Worm (Caenorhabditis elegans) whole organism, L3 larva: ENCODE data around the gene C40H1.7.
A peak's percentile ranks its signal among the peaks of the same experiment; 100 is the strongest.

Source experiments
- R02D3.7 ChIP-seq: fragments of 150-350 bp; optimal IDR thresholded peaks from 2 replicates; lab custom pipeline; 2014; ENCODE audit warnings: missing biosample characterization, missing genetic modification characterization
- ZK546.5 ChIP-seq: sonication (generic microtip); optimal IDR thresholded peaks from 2 replicates; lab custom pipeline; 2017; ENCODE audit warnings: missing biosample characterization, missing genetic modification characterization
- ama-1 ChIP-seq: fragments of 150-350 bp; optimal IDR thresholded peaks from 2 replicates; lab custom pipeline; 2018
- ceh-16 ChIP-seq: sonication (generic microtip); optimal IDR thresholded peaks from 2 replicates; lab custom pipeline; 2017; ENCODE audit warnings: missing biosample characterization, missing genetic modification characterization
- ceh-28 ChIP-seq: fragments of 150-350 bp; optimal IDR thresholded peaks from 2 replicates; lab custom pipeline; 2014; ENCODE audit warnings: missing biosample characterization, missing genetic modification reagents, missing genetic modification characterization
- ceh-82 ChIP-seq: fragments of 150-350 bp; optimal IDR thresholded peaks from 2 replicates; lab custom pipeline; 2014; ENCODE audit warnings: missing biosample characterization, missing genetic modification characterization
- ceh-9 ChIP-seq: sonication (generic microtip); optimal IDR thresholded peaks from 2 replicates; lab custom pipeline; 2018; ENCODE audit warnings: missing biosample characterization, missing genetic modification characterization
- egl-5 ChIP-seq: fragments of 150-350 bp; optimal IDR thresholded peaks from 2 replicates; lab custom pipeline; 2017; ENCODE audit warnings: missing biosample characterization, missing genetic modification reagents, missing genetic modification characterization, inconsistent platforms
- elt-1 ChIP-seq: fragments of 150-350 bp; optimal IDR thresholded peaks from 2 replicates; lab custom pipeline; 2014; ENCODE audit warnings: missing biosample characterization, missing genetic modification characterization
- elt-2 ChIP-seq: sonication (generic microtip); optimal IDR thresholded peaks from 2 replicates; lab custom pipeline; 2016; ENCODE audit warnings: missing genetic modification reagents, mild to moderate bottlenecking, missing genetic modification characterization, missing compliant biosample characterization
- elt-3 ChIP-seq, 3 experiments: fragments of 150-350 bp in 1 of 3; sonication (generic microtip) in 2 of 3; optimal IDR thresholded peaks; 2 replicates in 2 of 3; 4 replicates in 1 of 3; lab custom pipeline; 2014 to 2017; ENCODE audit warnings: missing biosample characterization in 3 of 3, missing genetic modification characterization in 3 of 3
- fkh-10 ChIP-seq: sonication (generic microtip); optimal IDR thresholded peaks from 2 replicates; lab custom pipeline; 2017; ENCODE audit warnings: missing biosample characterization, missing genetic modification reagents, missing genetic modification characterization
- fos-1 ChIP-seq: fragments of 150-350 bp; optimal IDR thresholded peaks from 2 replicates; lab custom pipeline; 2014; ENCODE audit warnings: missing biosample characterization, missing genetic modification characterization
- hmg-11 ChIP-seq: sonication (generic microtip); optimal IDR thresholded peaks from 2 replicates; lab custom pipeline; 2016; ENCODE audit warnings: missing genetic modification characterization, missing compliant biosample characterization
- lin-15B ChIP-seq: fragments of 150-350 bp; optimal IDR thresholded peaks from 2 replicates; lab custom pipeline; 2014; ENCODE audit warnings: missing biosample characterization, missing genetic modification characterization
- lin-39 ChIP-seq: fragments of 150-350 bp; optimal IDR thresholded peaks from 2 replicates; lab custom pipeline; 2018; ENCODE audit warnings: missing biosample characterization, missing genetic modification reagents, missing genetic modification characterization
- lsy-12 ChIP-seq: sonication (generic microtip); optimal IDR thresholded peaks from 2 replicates; lab custom pipeline; 2016; ENCODE audit warnings: mild to moderate bottlenecking, missing genetic modification characterization, missing compliant biosample characterization
- mdl-1 ChIP-seq: fragments of 150-350 bp; optimal IDR thresholded peaks from 2 replicates; lab custom pipeline; 2014; ENCODE audit warnings: missing biosample characterization, missing genetic modification characterization
- mml-1 ChIP-seq: fragments of 150-350 bp; sonication (generic microtip); optimal IDR thresholded peaks from 3 replicates; lab custom pipeline; 2014; ENCODE audit warnings: missing biosample characterization, missing genetic modification characterization
- nhr-11 ChIP-seq: fragments of 150-350 bp; optimal IDR thresholded peaks from 2 replicates; lab custom pipeline; 2014; ENCODE audit warnings: missing biosample characterization, missing genetic modification characterization
- nhr-12 ChIP-seq: fragments of 150-350 bp; optimal IDR thresholded peaks from 2 replicates; lab custom pipeline; 2014; ENCODE audit warnings: missing biosample characterization, missing genetic modification characterization
- nhr-23 ChIP-seq: fragments of 150-350 bp; optimal IDR thresholded peaks from 2 replicates; lab custom pipeline; 2014; ENCODE audit warnings: missing biosample characterization, missing genetic modification reagents, missing genetic modification characterization
- nhr-237 ChIP-seq: fragments of 150-350 bp; optimal IDR thresholded peaks from 2 replicates; lab custom pipeline; 2014; ENCODE audit warnings: missing biosample characterization, missing genetic modification characterization
- nhr-25 ChIP-seq: sonication (generic microtip); optimal IDR thresholded peaks from 2 replicates; lab custom pipeline; 2017; ENCODE audit warnings: missing biosample characterization, missing genetic modification characterization
- nhr-43 ChIP-seq: sonication (generic microtip); optimal IDR thresholded peaks from 2 replicates; lab custom pipeline; 2016; ENCODE audit warnings: mild to moderate bottlenecking, missing genetic modification characterization, missing compliant biosample characterization; ENCODE audit not compliant: poor library complexity, severe bottlenecking
- nhr-67 ChIP-seq: fragments of 150-350 bp; optimal IDR thresholded peaks from 2 replicates; lab custom pipeline; 2014; ENCODE audit warnings: missing biosample characterization, missing genetic modification characterization
- nhr-77 ChIP-seq: fragments of 150-350 bp; optimal IDR thresholded peaks from 2 replicates; lab custom pipeline; 2014; ENCODE audit warnings: missing biosample characterization, missing genetic modification characterization
- pqm-1 ChIP-seq: fragments of 150-350 bp; optimal IDR thresholded peaks from 2 replicates; lab custom pipeline; 2017; ENCODE audit warnings: missing biosample characterization, missing genetic modification characterization, inconsistent platforms
- sea-2 ChIP-seq: fragments of 150-350 bp; sonication (generic microtip); optimal IDR thresholded peaks from 4 replicates; lab custom pipeline; 2014; ENCODE audit warnings: missing biosample characterization, missing genetic modification reagents, missing genetic modification characterization
- snpc-4 ChIP-seq: fragments of 150-350 bp; optimal IDR thresholded peaks from 2 replicates; lab custom pipeline; 2014; ENCODE audit warnings: missing biosample characterization, missing genetic modification characterization
- tbx-2 ChIP-seq: sonication (generic microtip); optimal IDR thresholded peaks from 2 replicates; lab custom pipeline; 2016; ENCODE audit warnings: mild to moderate bottlenecking, missing genetic modification characterization, missing compliant biosample characterization
- unc-39 ChIP-seq: sonication (generic microtip); optimal IDR thresholded peaks from 4 replicates; lab custom pipeline; 2017; ENCODE audit warnings: missing biosample characterization, missing genetic modification characterization
- unc-62 ChIP-seq: fragments of 150-350 bp; sonication (generic microtip); optimal IDR thresholded peaks from 4 replicates; lab custom pipeline; 2014; ENCODE audit warnings: missing biosample characterization, missing genetic modification reagents, missing genetic modification characterization
- ztf-11 ChIP-seq: fragments of 150-350 bp; optimal IDR thresholded peaks from 2 replicates; lab custom pipeline; 2014; ENCODE audit warnings: missing biosample characterization, missing genetic modification characterization
- ztf-4 ChIP-seq: fragments of 150-350 bp; optimal IDR thresholded peaks from 2 replicates; lab custom pipeline; 2014; ENCODE audit warnings: missing biosample characterization, missing genetic modification characterization

The C40H1.7 gene

ce11 chrIII:9297345-9297744 is 27.5 kb upstream of the C40H1.7 start, which contains the start of gene K01B6.4:
Gene K01B6.4 (minus strand): TSS chrIII:9297445.
- TF ChIP-seq fkh-10 (GFP tag; lab: Kevin White, UChicago) (no peak), mml-1 (tag; lab: Kevin White, UChicago) (no peak), egl-5 (no peak), ztf-11 (tag; lab: Kevin White, UChicago) (no peak), ceh-16 (no peak), nhr-237 (tag; lab: Kevin White, UChicago) (no peak), ceh-28 (no peak), ZK546.5 (tag; lab: Kevin White, UChicago) (no peak), unc-39 (tag; lab: Kevin White, UChicago) (no peak), nhr-11 (tag; lab: Kevin White, UChicago) (no peak)

- TF ChIP-seq nhr-12 (tag; lab: Kevin White, UChicago) (no peak), nhr-237 (tag; lab: Kevin White, UChicago) (no peak), ztf-11 (tag; lab: Kevin White, UChicago) (no peak), ceh-28 (no peak), nhr-43 (no peak), nhr-77 (tag; lab: Kevin White, UChicago) (no peak), elt-1 (tag; lab: Kevin White, UChicago) (no peak), hmg-11 (tag; lab: Kevin White, UChicago) (no peak), fos-1 (tag; lab: Kevin White, UChicago) (no peak), ztf-4 (no peak), lsy-12 (tag; lab: Kevin White, UChicago) (no peak), snpc-4 (tag; lab: Kevin White, UChicago) (no peak), unc-39 (tag; lab: Kevin White, UChicago) (no peak), lin-15B (tag; lab: Kevin White, UChicago) (no peak), fkh-10 (GFP tag; lab: Kevin White, UChicago) (no peak), mdl-1 (tag; lab: Kevin White, UChicago) (no peak), elt-3 (tag; optimal IDR thresholded peaks at IDR 0.05; lab: Kevin White, UChicago) (no peak), lin-39 (tag; lab: Kevin White, UChicago) (no peak)
Observed at ce11 chrIII:9299116-9299515, 25.7 kb upstream of the C40H1.7 start.

ce11 chrIII:9299919-9300318 is 24.9 kb upstream of the C40H1.7 start, which contains the start of gene K01B6.3:
Gene K01B6.3 (plus strand): TSS chrIII:9300219.
- TF ChIP-seq ceh-28 (no peak), nhr-77 (tag; lab: Kevin White, UChicago) (no peak), snpc-4 (tag; lab: Kevin White, UChicago) (no peak), elt-2 (no peak), mdl-1 (tag; lab: Kevin White, UChicago) (no peak), nhr-11 (tag; lab: Kevin White, UChicago) (no peak), fos-1 (tag; lab: Kevin White, UChicago) (no peak), ceh-16 (no peak), sea-2 (GFP tag; lab: Kevin White, UChicago) (no peak), ZK546.5 (tag; lab: Kevin White, UChicago) (no peak), ama-1 (lab: Kevin White, UChicago) (no peak), elt-1 (tag; lab: Kevin White, UChicago) (no peak), hmg-11 (tag; lab: Kevin White, UChicago) (no peak), nhr-67 (tag; lab: Kevin White, UChicago) (no peak), ceh-9 (tag; lab: Kevin White, UChicago) (no peak)

ce11 chrIII:9300670-9301069 is 24.2 kb upstream of the C40H1.7 start:
- TF ChIP-seq tbx-2 (no peak), nhr-25 (tag; lab: Kevin White, UChicago) (peak; percentile 17), ztf-11 (tag; lab: Kevin White, UChicago) (no peak), unc-39 (tag; lab: Kevin White, UChicago) (no peak), nhr-67 (tag; lab: Kevin White, UChicago) (no peak), nhr-23 (tag; lab: Kevin White, UChicago) (peak; percentile 29)

ce11 chrIII:9306596-9306995 is 18.2 kb upstream of the C40H1.7 start, which contains the start of gene srx-45:
Gene srx-45 (minus strand): TSS chrIII:9306696.
- no peak for TF ChIP-seq nhr-43
- TF ChIP-seq fkh-10 (GFP tag; lab: Kevin White, UChicago), result no peak
- no peak for TF ChIP-seq elt-1 (tag; lab: Kevin White, UChicago)
- TF ChIP-seq nhr-12 (tag; lab: Kevin White, UChicago), result no peak
- TF ChIP-seq elt-2, result no peak
- TF ChIP-seq nhr-11 (tag; lab: Kevin White, UChicago), result no peak
- no peak for TF ChIP-seq ama-1 (lab: Kevin White, UChicago)
- TF ChIP-seq ceh-82, result no peak
- TF ChIP-seq elt-3 (tag; optimal IDR thresholded peaks at IDR 0.05; lab: Kevin White, UChicago), result no peak
- no peak for TF ChIP-seq R02D3.7 (tag; lab: Kevin White, UChicago)
- no peak for TF ChIP-seq sea-2 (GFP tag; lab: Kevin White, UChicago)
- TF ChIP-seq ceh-28, result no peak
- TF ChIP-seq unc-62 (GFP tag; lab: Kevin White, UChicago), result no peak
- TF ChIP-seq pqm-1 (tag; lab: Kevin White, UChicago), result no peak
- no peak for TF ChIP-seq hmg-11 (tag; lab: Kevin White, UChicago)
- no peak for TF ChIP-seq tbx-2
